Fruit fly (Drosophila melanogaster): Measurements from ENCODE around the gene Saysd1.

Gene Saysd1

dm6 chr3R:25183484-25184442, 31.2 kb downstream of the Saysd1 start, which contains the start of gene dan (continued):
- TF ChIP-seq jigr1 (GFP tag; IDR thresholded peaks at IDR 0.05) (no peak), CG10959 (GFP tag; IDR thresholded peaks at IDR 0.05) (no peak), CG18764 (GFP tag; optimal IDR thresholded peaks at IDR 0.05) (no peak), ci (GFP tag; IDR thresholded peaks at IDR 0.05) (no peak), CG6254 (GFP tag; optimal IDR thresholded peaks at IDR 0.05) (no peak), Max (GFP tag; optimal IDR thresholded peaks at IDR 0.05) (no peak), klu (GFP tag; IDR thresholded peaks at IDR 0.05) (no peak), CG43689 (GFP tag; IDR thresholded peaks at IDR 0.05) (no peak), caup (GFP tag; optimal IDR thresholded peaks at IDR 0.05; ENCODE audit: severe bottlenecking) (peak; percentile 18), phol (tag; optimal IDR thresholded peaks at IDR 0.05) (peak; percentile 68), toy (GFP tag; IDR thresholded peaks at IDR 0.05) (no peak), CG15011 (GFP tag; optimal IDR thresholded peaks at IDR 0.05) (no peak), CG10654 (GFP tag; optimal IDR thresholded peaks at IDR 0.05) (no peak), CG15269 (tag; optimal IDR thresholded peaks at IDR 0.05) (peak; percentile 51), tgo (GFP tag; IDR thresholded peaks at IDR 0.05) (no peak), gsb-n (tag; optimal IDR thresholded peaks at IDR 0.05) (peak; percentile 43), D19B (GFP tag; optimal IDR thresholded peaks at IDR 0.05) (no peak), Kr (GFP tag; optimal IDR thresholded peaks at IDR 0.05) (no peak), knrl (GFP tag; IDR thresholded peaks at IDR 0.05; ENCODE audit: partially characterized antibody) (no peak), mam (GFP tag; optimal IDR thresholded peaks at IDR 0.05) (no peak), Rfx (GFP tag; IDR thresholded peaks at IDR 0.05) (no peak), cas (GFP tag; IDR thresholded peaks at IDR 0.05) (no peak), en (GFP tag; optimal IDR thresholded peaks at IDR 0.05) (no peak), Bdp1 (GFP tag; optimal IDR thresholded peaks at IDR 0.05) (no peak), ind (GFP tag; optimal IDR thresholded peaks at IDR 0.05) (peak; percentile 17), CG2199 (GFP tag; IDR thresholded peaks at IDR 0.05) (no peak), PHDP (tag; optimal IDR thresholded peaks at IDR 0.05) (peak; percentile 49), grau (tag; optimal IDR thresholded peaks at IDR 0.05) (peak; percentile 68), HLH54F (GFP tag; optimal IDR thresholded peaks at IDR 0.05) (no peak), CG4424 (GFP tag; optimal IDR thresholded peaks at IDR 0.05) (peak; percentile 40), fd3F (GFP tag; optimal IDR thresholded peaks at IDR 0.05) (peak; percentile 16), CG6813 (GFP tag; optimal IDR thresholded peaks at IDR 0.05) (peak; percentile 12), dati (GFP tag; IDR thresholded peaks at IDR 0.05) (no peak), CG9797 (GFP tag; optimal IDR thresholded peaks at IDR 0.05) (no peak), CG4707 (GFP tag; optimal IDR thresholded peaks at IDR 0.05) (no peak), Dip3 (GFP tag; optimal IDR thresholded peaks at IDR 0.05) (no peak), Fer1 (GFP tag; optimal IDR thresholded peaks at IDR 0.05) (peak; percentile 6), HHEX (GFP tag; optimal IDR thresholded peaks at IDR 0.05) (no peak), CG3163 (GFP tag; optimal IDR thresholded peaks at IDR 0.05) (peak; percentile 65), Drgx (GFP tag; IDR thresholded peaks at IDR 0.05) (no peak), CG3847 (GFP tag; IDR thresholded peaks at IDR 0.05) (no peak), CG7745 (tag; optimal IDR thresholded peaks at IDR 0.05) (no peak), ara (GFP tag; IDR thresholded peaks at IDR 0.05) (no peak), aop (GFP tag; IDR thresholded peaks at IDR 0.05) (no peak), rib (GFP tag; IDR thresholded peaks at IDR 0.05) (no peak), seq (GFP tag; IDR thresholded peaks at IDR 0.05) (no peak), CHES-1-like (GFP tag; optimal IDR thresholded peaks at IDR 0.05) (no peak), Side (GFP tag; optimal IDR thresholded peaks at IDR 0.05) (no peak), CG16813 (GFP tag; IDR thresholded peaks at IDR 0.05; ENCODE audit: partially characterized antibody) (no peak), dm (GFP tag; optimal IDR thresholded peaks at IDR 0.05) (no peak)

Data from whole organism, embryonic.